Worm (Caenorhabditis elegans) whole organism, L3 larva: Measurements from ENCODE around the gene F33A8.4.

Source experiments
- R02D3.7 ChIP-seq: fragments of 150-350 bp; optimal IDR thresholded peaks from 2 replicates; lab custom pipeline; 2014; ENCODE audit warnings: missing biosample characterization, missing genetic modification characterization
- ZK546.5 ChIP-seq: sonication (generic microtip); optimal IDR thresholded peaks from 2 replicates; lab custom pipeline; 2017; ENCODE audit warnings: missing biosample characterization, missing genetic modification characterization
- aly-2 ChIP-seq: fragments of 150-350 bp; optimal IDR thresholded peaks from 2 replicates; lab custom pipeline; 2014; ENCODE audit warnings: missing biosample characterization, missing genetic modification characterization
- ama-1 ChIP-seq: fragments of 150-350 bp; optimal IDR thresholded peaks from 2 replicates; lab custom pipeline; 2018
- ceh-16 ChIP-seq: sonication (generic microtip); optimal IDR thresholded peaks from 2 replicates; lab custom pipeline; 2017; ENCODE audit warnings: missing biosample characterization, missing genetic modification characterization
- ceh-28 ChIP-seq: fragments of 150-350 bp; optimal IDR thresholded peaks from 2 replicates; lab custom pipeline; 2014; ENCODE audit warnings: missing biosample characterization, missing genetic modification reagents, missing genetic modification characterization
- ceh-82 ChIP-seq: fragments of 150-350 bp; optimal IDR thresholded peaks from 2 replicates; lab custom pipeline; 2014; ENCODE audit warnings: missing biosample characterization, missing genetic modification characterization
- egl-27 ChIP-seq: sonication (generic microtip); optimal IDR thresholded peaks from 4 replicates; lab custom pipeline; 2017; ENCODE audit warnings: missing biosample characterization, missing genetic modification reagents, missing genetic modification characterization
- elt-1 ChIP-seq: fragments of 150-350 bp; optimal IDR thresholded peaks from 2 replicates; lab custom pipeline; 2014; ENCODE audit warnings: missing biosample characterization, missing genetic modification characterization
- elt-2 ChIP-seq: sonication (generic microtip); optimal IDR thresholded peaks from 2 replicates; lab custom pipeline; 2016; ENCODE audit warnings: missing genetic modification reagents, mild to moderate bottlenecking, missing genetic modification characterization, missing compliant biosample characterization
- elt-3 ChIP-seq, 3 experiments: fragments of 150-350 bp in 1 of 3; sonication (generic microtip) in 2 of 3; optimal IDR thresholded peaks; 2 replicates in 2 of 3; 4 replicates in 1 of 3; lab custom pipeline; 2014 to 2017; ENCODE audit warnings: missing biosample characterization in 3 of 3, missing genetic modification characterization in 3 of 3
- fkh-10 ChIP-seq: sonication (generic microtip); optimal IDR thresholded peaks from 2 replicates; lab custom pipeline; 2017; ENCODE audit warnings: missing biosample characterization, missing genetic modification reagents, missing genetic modification characterization
- fkh-2 ChIP-seq: fragments of 150-350 bp; optimal IDR thresholded peaks from 2 replicates; lab custom pipeline; 2014; ENCODE audit warnings: missing biosample characterization, missing genetic modification reagents, missing genetic modification characterization
- fos-1 ChIP-seq: fragments of 150-350 bp; optimal IDR thresholded peaks from 2 replicates; lab custom pipeline; 2014; ENCODE audit warnings: missing biosample characterization, missing genetic modification characterization
- hmg-11 ChIP-seq: sonication (generic microtip); optimal IDR thresholded peaks from 2 replicates; lab custom pipeline; 2016; ENCODE audit warnings: missing genetic modification characterization, missing compliant biosample characterization
- jun-1 ChIP-seq: fragments of 150-350 bp; optimal IDR thresholded peaks from 2 replicates; lab custom pipeline; 2014; ENCODE audit warnings: missing biosample characterization, missing genetic modification reagents, missing genetic modification characterization
- lin-15B ChIP-seq: fragments of 150-350 bp; optimal IDR thresholded peaks from 2 replicates; lab custom pipeline; 2014; ENCODE audit warnings: missing biosample characterization, missing genetic modification characterization
- lin-39 ChIP-seq: fragments of 150-350 bp; optimal IDR thresholded peaks from 2 replicates; lab custom pipeline; 2018; ENCODE audit warnings: missing biosample characterization, missing genetic modification reagents, missing genetic modification characterization
- lsy-12 ChIP-seq: sonication (generic microtip); optimal IDR thresholded peaks from 2 replicates; lab custom pipeline; 2016; ENCODE audit warnings: mild to moderate bottlenecking, missing genetic modification characterization, missing compliant biosample characterization
- mml-1 ChIP-seq: fragments of 150-350 bp; sonication (generic microtip); optimal IDR thresholded peaks from 3 replicates; lab custom pipeline; 2014; ENCODE audit warnings: missing biosample characterization, missing genetic modification characterization
- nfya-1 ChIP-seq: sonication (generic microtip); optimal IDR thresholded peaks from 2 replicates; lab custom pipeline; 2017; ENCODE audit warnings: missing genetic modification characterization, mild to moderate bottlenecking, missing compliant biosample characterization, antibody characterized with exemption, moderate library complexity; ENCODE audit not compliant: insufficient read depth
- nhr-12 ChIP-seq: fragments of 150-350 bp; optimal IDR thresholded peaks from 2 replicates; lab custom pipeline; 2014; ENCODE audit warnings: missing biosample characterization, missing genetic modification characterization
- nhr-23 ChIP-seq: fragments of 150-350 bp; optimal IDR thresholded peaks from 2 replicates; lab custom pipeline; 2014; ENCODE audit warnings: missing biosample characterization, missing genetic modification reagents, missing genetic modification characterization
- nhr-28 ChIP-seq: fragments of 150-350 bp; optimal IDR thresholded peaks from 2 replicates; lab custom pipeline; 2014; ENCODE audit warnings: missing biosample characterization, missing genetic modification characterization
- nhr-43 ChIP-seq: sonication (generic microtip); optimal IDR thresholded peaks from 2 replicates; lab custom pipeline; 2016; ENCODE audit warnings: mild to moderate bottlenecking, missing genetic modification characterization, missing compliant biosample characterization; ENCODE audit not compliant: poor library complexity, severe bottlenecking
- nhr-77 ChIP-seq: fragments of 150-350 bp; optimal IDR thresholded peaks from 2 replicates; lab custom pipeline; 2014; ENCODE audit warnings: missing biosample characterization, missing genetic modification characterization
- pha-4 ChIP-seq: fragments of 150-350 bp; optimal IDR thresholded peaks from 2 replicates; lab custom pipeline; 2014; ENCODE audit warnings: missing biosample characterization, missing genetic modification reagents, missing genetic modification characterization
- pqm-1 ChIP-seq: fragments of 150-350 bp; optimal IDR thresholded peaks from 2 replicates; lab custom pipeline; 2017; ENCODE audit warnings: missing biosample characterization, missing genetic modification characterization, inconsistent platforms
- sea-2 ChIP-seq: fragments of 150-350 bp; sonication (generic microtip); optimal IDR thresholded peaks from 4 replicates; lab custom pipeline; 2014; ENCODE audit warnings: missing biosample characterization, missing genetic modification reagents, missing genetic modification characterization
- skn-1 ChIP-seq: fragments of 150-350 bp; optimal IDR thresholded peaks from 2 replicates; lab custom pipeline; 2014; ENCODE audit warnings: missing biosample characterization, missing genetic modification characterization
- tbx-2 ChIP-seq: sonication (generic microtip); optimal IDR thresholded peaks from 2 replicates; lab custom pipeline; 2016; ENCODE audit warnings: mild to moderate bottlenecking, missing genetic modification characterization, missing compliant biosample characterization
- unc-39 ChIP-seq: sonication (generic microtip); optimal IDR thresholded peaks from 4 replicates; lab custom pipeline; 2017; ENCODE audit warnings: missing biosample characterization, missing genetic modification characterization
- unc-62 ChIP-seq: fragments of 150-350 bp; sonication (generic microtip); optimal IDR thresholded peaks from 4 replicates; lab custom pipeline; 2014; ENCODE audit warnings: missing biosample characterization, missing genetic modification reagents, missing genetic modification characterization
- ztf-11 ChIP-seq: fragments of 150-350 bp; optimal IDR thresholded peaks from 2 replicates; lab custom pipeline; 2014; ENCODE audit warnings: missing biosample characterization, missing genetic modification characterization
- ztf-4 ChIP-seq: fragments of 150-350 bp; optimal IDR thresholded peaks from 2 replicates; lab custom pipeline; 2014; ENCODE audit warnings: missing biosample characterization, missing genetic modification characterization

The F33A8.4 gene

DNA sequence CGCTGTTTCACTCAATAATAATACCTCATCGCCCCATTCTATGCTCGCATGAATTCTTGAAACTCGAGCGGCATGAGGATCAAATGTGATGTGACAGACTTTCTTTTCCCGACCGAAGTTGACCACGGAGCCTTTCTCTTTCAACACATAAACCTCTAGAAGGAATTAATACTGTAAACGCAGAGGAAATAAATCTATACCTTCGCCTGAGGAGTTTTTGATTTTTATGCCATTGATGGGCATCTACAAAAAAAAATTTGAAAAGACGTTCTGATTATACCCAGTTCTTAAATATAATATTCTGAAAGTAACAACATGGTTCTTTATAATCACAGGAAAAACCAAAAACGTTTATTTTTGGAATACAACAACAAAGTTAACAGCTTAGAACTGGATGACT is 47.4 kb upstream of the F33A8.4 start, which contains the start of gene nbs-1:
Gene nbs-1 (minus strand): TSS at position 246 of the 400 bp plus-strand sequence.
- TF ChIP-seq lsy-12 (no peak), mml-1 (tag; lab: Kevin White, UChicago) (no peak), nhr-23 (no peak), unc-62 (no peak), egl-27 (tag; lab: Kevin White, UChicago) (no peak), skn-1 (no peak), tbx-2 (no peak), fkh-2 (tag; lab: Kevin White, UChicago) (no peak)

DNA sequence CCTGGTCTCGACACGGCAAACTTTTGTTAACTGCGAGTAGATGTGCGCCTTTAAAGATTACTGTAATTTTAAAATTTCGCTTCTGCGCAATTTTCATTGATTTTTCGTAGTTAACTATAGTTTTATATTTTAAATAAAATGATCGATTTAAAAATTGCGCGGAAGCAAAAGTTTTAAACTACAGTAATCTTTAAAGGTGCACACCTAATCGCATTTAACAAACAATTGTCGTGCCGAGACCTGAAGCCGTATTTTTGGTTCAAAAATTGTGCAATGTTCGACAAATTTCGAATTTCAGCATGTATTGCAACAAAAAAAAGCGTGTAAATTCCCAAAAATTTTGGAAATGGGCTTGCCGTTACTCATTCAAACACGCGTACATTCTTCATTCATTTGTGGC is 45.6 kb upstream of the F33A8.4 start:
- TF ChIP-seq nhr-12 (tag; lab: Kevin White, UChicago): no peak
- no peak for TF ChIP-seq skn-1
- TF ChIP-seq nhr-77 (tag; lab: Kevin White, UChicago): no peak
- no peak for TF ChIP-seq nfya-1 (tag; lab: Kevin White, UChicago)
- TF ChIP-seq fos-1: no peak
- TF ChIP-seq lin-39 (tag; lab: Kevin White, UChicago): no peak
- no peak for TF ChIP-seq lin-15B
- no peak for TF ChIP-seq unc-62
- TF ChIP-seq pha-4 (tag; lab: Kevin White, UChicago): no peak
- no peak for TF ChIP-seq elt-3 (tag; optimal IDR thresholded peaks at IDR 0.05; lab: Kevin White, UChicago)
- no peak for TF ChIP-seq ceh-82 (tag; lab: Kevin White, UChicago)
- no peak for TF ChIP-seq ztf-4 (tag; lab: Kevin White, UChicago)
- TF ChIP-seq elt-1: no peak
- TF ChIP-seq hmg-11 (tag; lab: Kevin White, UChicago): no peak
- no peak for TF ChIP-seq egl-27 (tag; lab: Kevin White, UChicago)
- TF ChIP-seq ztf-11 (tag; lab: Kevin White, UChicago): no peak
- no peak for TF ChIP-seq sea-2 (GFP tag; lab: Kevin White, UChicago)
- TF ChIP-seq elt-2 (tag; lab: Kevin White, UChicago): no peak
- TF ChIP-seq aly-2 (tag; lab: Kevin White, UChicago): no peak

DNA sequence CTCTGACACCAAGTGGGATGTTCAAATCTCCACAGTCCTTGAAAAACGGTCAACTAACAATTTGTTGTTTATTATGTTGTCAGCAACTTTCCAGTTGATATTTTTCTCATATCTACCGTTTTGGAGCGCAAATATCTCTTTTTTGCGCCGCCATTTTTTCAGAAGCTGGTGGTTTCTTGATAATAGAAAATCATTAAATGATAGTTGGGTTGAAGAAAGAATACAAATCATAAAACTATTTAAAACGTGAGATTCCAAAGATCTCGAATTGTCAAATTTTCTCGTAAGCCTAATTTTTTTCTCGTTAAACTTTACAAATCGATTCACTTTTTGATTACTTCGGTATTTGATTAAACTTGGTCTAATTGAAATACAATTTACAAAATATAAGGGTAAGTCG is 43.6 kb upstream of the F33A8.4 start, which contains the start of gene rpl-42:
Gene rpl-42 (plus strand): TSS at position 301 of the 400 bp plus-strand sequence.
- TF ChIP-seq hmg-11 (tag; lab: Kevin White, UChicago) (no peak), lin-39 (tag; lab: Kevin White, UChicago) (no peak), elt-1 (no peak), nhr-43 (tag; lab: Kevin White, UChicago) (no peak), sea-2 (GFP tag; lab: Kevin White, UChicago) (no peak), lsy-12 (no peak), jun-1 (tag; lab: Kevin White, UChicago) (no peak), ZK546.5 (tag; lab: Kevin White, UChicago) (no peak), R02D3.7 (tag; lab: Kevin White, UChicago) (no peak)
- TF ChIP-seq, all 47 proteins: peak for 0

DNA sequence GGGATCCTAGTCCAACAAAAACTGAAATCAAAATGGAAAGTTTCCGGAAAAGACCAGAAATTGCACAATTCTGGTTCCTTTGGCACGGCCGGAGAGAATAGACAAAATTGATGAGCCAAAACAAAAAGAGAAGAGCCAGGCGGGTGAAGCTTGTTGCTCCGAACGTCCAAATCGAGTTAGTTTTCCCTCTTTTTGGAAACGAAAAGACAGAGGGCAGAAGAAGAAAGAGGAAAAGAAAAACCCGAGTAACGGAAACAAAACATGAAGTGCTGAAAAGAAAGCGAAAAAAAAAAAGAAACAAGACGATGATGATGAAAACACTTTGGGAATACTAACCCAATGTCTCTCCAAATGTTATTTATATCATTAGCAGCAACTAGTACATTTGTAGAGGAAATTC is 42.7 kb upstream of the F33A8.4 start:
- TF ChIP-seq fkh-10 (GFP tag; lab: Kevin White, UChicago): peak; percentile 22
- TF ChIP-seq nfya-1 (tag; lab: Kevin White, UChicago): peak; percentile 16
- TF ChIP-seq ama-1 (lab: Kevin White, UChicago): no peak

DNA sequence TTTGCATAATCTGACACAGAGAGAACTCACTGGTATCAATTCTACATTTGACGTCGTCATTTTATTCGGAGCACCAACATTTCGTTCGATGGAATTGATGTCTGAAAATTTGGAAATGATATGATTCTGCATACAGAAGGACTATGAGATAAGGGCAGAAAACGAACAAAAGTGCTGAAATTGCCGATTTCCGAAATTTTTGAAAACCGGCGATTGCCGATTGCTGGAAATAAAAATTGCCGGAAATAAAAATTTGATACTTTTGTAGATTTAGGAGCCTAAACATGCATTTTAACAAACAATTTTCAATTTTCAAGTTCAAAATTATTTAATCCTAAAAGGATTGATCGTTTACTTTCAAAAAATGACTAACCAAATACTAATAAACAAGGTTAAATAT is 40.5 kb upstream of the F33A8.4 start, which contains the start of gene unc-53:
Gene unc-53 (minus strand): TSS at position 101 of the 400 bp plus-strand sequence.
- no peak for TF ChIP-seq ztf-4 (tag; lab: Kevin White, UChicago)
- TF ChIP-seq ceh-16: no peak
- TF ChIP-seq fkh-2 (tag; lab: Kevin White, UChicago): no peak
- TF ChIP-seq egl-27 (tag; lab: Kevin White, UChicago): no peak
- no peak for TF ChIP-seq lsy-12
- no peak for TF ChIP-seq ceh-82 (tag; lab: Kevin White, UChicago)
- TF ChIP-seq lin-39 (tag; lab: Kevin White, UChicago): no peak
- TF ChIP-seq unc-39 (tag; lab: Kevin White, UChicago): no peak
- TF ChIP-seq unc-62: no peak
- TF ChIP-seq nhr-28 (tag; lab: Kevin White, UChicago): no peak
- TF ChIP-seq ceh-28 (tag; lab: Kevin White, UChicago): no peak
- no peak for TF ChIP-seq pqm-1 (tag; lab: Kevin White, UChicago)
- TF ChIP-seq fos-1: no peak
